Worm (Caenorhabditis elegans) whole organism, early embryonic: ENCODE data around the gene F32D8.15.
A peak's percentile ranks its signal among the peaks of the same experiment; 100 is the strongest.

Experiments used
- B0310.2 ChIP-seq: sonication (generic microtip); optimal IDR thresholded peaks from 2 replicates; lab custom pipeline; 2016; ENCODE audit warnings: mild to moderate bottlenecking, missing genetic modification characterization, missing compliant biosample characterization
- F13C5.2 ChIP-seq: sonication (generic microtip); optimal IDR thresholded peaks from 2 replicates; lab custom pipeline; 2017; ENCODE audit warnings: mild to moderate bottlenecking, missing genetic modification characterization, inconsistent platforms, missing compliant biosample characterization
- aly-1 ChIP-seq: sonication (generic microtip); optimal IDR thresholded peaks from 2 replicates; lab custom pipeline; 2016; ENCODE audit warnings: missing genetic modification characterization, missing compliant biosample characterization
- ama-1 ChIP-seq: fragments of 150-350 bp; optimal IDR thresholded peaks from 2 replicates; lab custom pipeline; 2014
- ceh-13 ChIP-seq: fragments of 200-800 bp; sonication (Bioruptor generic); optimal IDR thresholded peaks from 2 replicates; lab custom pipeline; 2018; ENCODE audit warnings: mild to moderate bottlenecking, missing genetic modification characterization, missing compliant biosample characterization
- ceh-36 ChIP-seq: sonication (generic microtip); optimal IDR thresholded peaks from 2 replicates; lab custom pipeline; 2016; ENCODE audit warnings: missing genetic modification characterization, inconsistent platforms, missing compliant biosample characterization
- ets-7 ChIP-seq: sonication (generic microtip); optimal IDR thresholded peaks from 2 replicates; lab custom pipeline; 2016; ENCODE audit warnings: missing genotype, missing genetic modification characterization, missing compliant biosample characterization
- flt-1 ChIP-seq: fragments of 200-800 bp; sonication (Bioruptor generic); IDR thresholded peaks from 2 replicates; pipeline ENCODE4 v1.3.6; 2022; ENCODE audit warnings: missing genetic modification characterization, missing compliant biosample characterization
- hmbx-1 ChIP-seq: sonication (generic microtip); optimal IDR thresholded peaks from 2 replicates; lab custom pipeline; 2016; ENCODE audit warnings: mild to moderate bottlenecking, missing genetic modification characterization, missing compliant biosample characterization
- hmg-4 ChIP-seq: fragments of 200-800 bp; sonication (Bioruptor generic); optimal IDR thresholded peaks from 2 replicates; lab custom pipeline; 2018; ENCODE audit warnings: mild to moderate bottlenecking, missing genetic modification characterization, missing compliant biosample characterization
- hnd-1 ChIP-seq: sonication (generic microtip); optimal IDR thresholded peaks from 2 replicates; lab custom pipeline; 2016; ENCODE audit warnings: missing genetic modification characterization, missing compliant biosample characterization
- pes-1 ChIP-seq: fragments of 200-800 bp; sonication (Bioruptor generic); IDR thresholded peaks from 2 replicates; pipeline ENCODE4 v1.3.6; 2022; ENCODE audit warnings: missing genetic modification reagents, missing genetic modification characterization, missing compliant biosample characterization
- scrt-1 ChIP-seq: fragments of 200-800 bp; sonication (Bioruptor generic); IDR thresholded peaks from 2 replicates; pipeline ENCODE4 v1.3.6; 2022; ENCODE audit warnings: missing genetic modification characterization, missing compliant biosample characterization
- sea-1 ChIP-seq: fragments of 200-800 bp; sonication (Bioruptor generic); conservative IDR thresholded peaks from 2 replicates; pipeline ENCODE4 v1.3.6; 2022; ENCODE audit warnings: missing genetic modification characterization, missing compliant biosample characterization
- tbx-11 ChIP-seq: fragments of 200-800 bp; sonication (Bioruptor generic); IDR thresholded peaks from 2 replicates; pipeline ENCODE4 v1.3.6; 2022; ENCODE audit warnings: missing genetic modification characterization, missing compliant biosample characterization
- tbx-37 ChIP-seq: fragments of 200-800 bp; sonication (Bioruptor generic); conservative IDR thresholded peaks from 2 replicates; pipeline ENCODE4 v1.3.6; 2022; ENCODE audit warnings: missing genetic modification reagents, missing genetic modification characterization, missing compliant biosample characterization
- tra-4 ChIP-seq: sonication (generic microtip); optimal IDR thresholded peaks from 2 replicates; lab custom pipeline; 2017; ENCODE audit warnings: missing genetic modification characterization, missing compliant biosample characterization

Gene F32D8.15

DNA sequence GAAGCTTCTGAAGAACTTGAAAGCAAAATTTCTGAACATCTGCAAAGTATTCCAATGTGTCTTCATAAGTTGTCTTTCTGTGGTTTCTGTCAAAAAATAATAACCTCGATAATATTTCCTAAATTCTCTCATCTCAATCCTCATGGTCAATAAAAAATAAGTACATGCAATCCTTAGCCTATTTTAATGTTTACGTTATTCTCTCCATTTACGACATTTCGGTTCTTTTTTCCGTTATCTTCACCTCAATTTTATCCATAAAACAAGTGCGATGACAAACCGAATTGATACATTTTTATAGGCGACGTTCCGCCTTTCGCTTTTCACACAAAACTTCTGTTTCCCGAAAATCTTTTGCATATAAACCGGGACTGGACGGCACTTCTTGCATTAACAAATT lies 45.7 kb downstream of the F32D8.15 start, which contains the start of gene col-153:
Gene col-153, plus strand, starts transcription at position 301 of the 400 bp plus-strand sequence.
- TF ChIP-seq sea-1 (GFP tag; lab: Robert Waterston, UW) (no peak), flt-1 (GFP tag; lab: Robert Waterston, UW) (no peak), hnd-1 (no peak), tbx-11 (GFP tag; lab: Robert Waterston, UW) (no peak), F13C5.2 (tag; lab: Kevin White, UChicago) (no peak), B0310.2 (tag; lab: Kevin White, UChicago) (no peak), ets-7 (tag; lab: Kevin White, UChicago) (no peak), ama-1 (lab: Kevin White, UChicago) (no peak), tbx-37 (no peak), scrt-1 (GFP tag; lab: Robert Waterston, UW) (no peak), hmg-4 (GFP tag; lab: Kevin White, UChicago) (no peak)

DNA sequence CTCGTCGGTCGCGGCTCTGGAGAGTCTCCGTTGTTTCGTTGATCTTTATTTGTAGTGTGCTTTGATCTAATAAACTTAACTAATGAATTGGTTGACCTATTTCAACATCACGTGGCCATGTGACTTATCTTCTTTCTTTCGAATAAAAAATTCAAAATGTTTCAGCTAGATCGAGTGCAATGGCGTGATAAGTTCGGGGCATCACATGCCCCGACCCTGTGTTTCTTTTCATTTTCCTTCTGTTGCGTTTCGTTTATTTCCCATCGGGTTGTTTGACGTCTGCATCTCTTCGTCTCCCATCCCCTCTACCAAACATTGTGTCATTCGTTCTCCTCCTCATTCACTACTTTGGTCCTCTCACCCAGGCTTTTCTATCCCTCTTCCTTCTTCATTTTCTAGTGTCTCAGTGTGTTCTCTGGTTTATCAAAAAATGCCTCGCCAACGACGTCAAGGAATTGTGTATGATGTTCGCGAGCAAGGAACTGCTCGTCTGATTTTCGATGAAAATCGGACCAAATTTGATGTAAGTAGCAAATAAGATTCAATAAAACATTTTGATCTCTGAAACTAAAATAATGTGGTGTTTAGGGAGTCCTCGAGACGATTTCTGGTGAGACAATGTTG lies 47.9 kb downstream of the F32D8.15 start, which contains the start of gene F17C11.4:
Gene F17C11.4, plus strand, starts transcription at position 206 of the 624 bp plus-strand sequence.
- no peak for TF ChIP-seq ceh-36 (tag; lab: Kevin White, UChicago)
- TF ChIP-seq tbx-37: peak; percentile 17; the same call in 1 of the 2 replicates
- TF ChIP-seq flt-1 (GFP tag; lab: Robert Waterston, UW): no peak
- TF ChIP-seq hnd-1: no peak
- no peak for TF ChIP-seq hmg-4 (GFP tag; lab: Kevin White, UChicago)
- no peak for TF ChIP-seq scrt-1 (GFP tag; lab: Robert Waterston, UW)
- TF ChIP-seq sea-1 (GFP tag; lab: Robert Waterston, UW): 0 out of 2 replicates have a peak, but pooled peaks have one; percentile 6
- TF ChIP-seq tra-4 (tag; lab: Kevin White, UChicago): no peak

DNA sequence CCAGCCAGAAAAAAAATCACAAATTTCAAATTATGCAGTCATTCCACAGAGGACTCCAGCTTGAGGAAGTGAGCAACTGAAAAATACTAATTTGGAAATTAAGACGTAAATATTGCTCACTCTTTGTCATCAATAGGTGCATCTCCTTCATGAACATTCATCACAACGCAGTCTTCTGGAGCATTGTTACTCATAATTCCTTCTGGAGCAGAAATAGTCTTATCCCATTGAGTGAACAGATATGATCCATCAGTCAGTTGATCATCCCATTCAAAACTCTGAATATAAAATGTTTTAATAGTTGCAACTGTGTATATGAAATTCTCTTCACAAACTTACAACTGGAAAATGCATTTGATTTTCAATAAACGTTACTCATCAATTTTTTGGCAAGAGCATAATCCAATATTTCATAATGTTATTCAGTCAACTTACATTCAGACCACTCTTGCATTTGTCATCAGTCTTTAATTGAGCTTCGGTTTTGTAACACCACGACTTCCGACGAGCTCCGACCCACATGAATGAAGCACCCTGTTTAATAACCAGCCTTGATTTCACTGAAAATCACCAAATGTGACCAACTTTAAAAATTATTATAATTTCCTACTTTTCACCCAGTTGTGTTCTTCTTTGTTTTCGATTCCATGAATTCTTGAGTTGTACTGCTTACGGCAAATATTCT lies 49.8 kb downstream of the F32D8.15 start:
- TF ChIP-seq ets-7 (tag; lab: Kevin White, UChicago): no peak

DNA sequence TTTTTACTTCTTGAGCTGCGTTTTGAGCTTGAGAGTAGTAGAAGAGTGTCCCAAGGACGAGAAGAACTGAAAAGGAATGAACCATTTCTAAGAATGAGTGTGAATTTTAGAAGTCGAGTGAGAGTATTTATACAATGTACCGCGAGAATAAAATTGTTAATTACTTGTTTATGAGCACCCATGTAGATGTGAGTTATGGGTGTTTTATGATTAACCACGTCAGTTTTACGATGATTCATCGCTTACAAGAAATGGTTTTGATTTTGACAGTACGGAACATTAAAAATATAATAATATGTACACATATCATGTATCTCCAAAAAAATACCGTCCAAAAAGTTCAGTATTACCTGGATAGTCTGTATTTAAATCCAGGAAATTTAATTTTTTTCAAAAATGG lies 50.5 kb downstream of the F32D8.15 start, which contains the start of gene clec-221:
Gene clec-221, minus strand, starts transcription at position 101 of the 400 bp plus-strand sequence.
- TF ChIP-seq hmbx-1 (tag; lab: Kevin White, UChicago) (no peak), hmg-4 (GFP tag; lab: Kevin White, UChicago) (no peak), tbx-37 (no peak), ets-7 (tag; lab: Kevin White, UChicago) (no peak), ama-1 (lab: Kevin White, UChicago) (no peak), pes-1 (GFP tag; lab: Robert Waterston, UW) (no peak), flt-1 (GFP tag; lab: Robert Waterston, UW) (no peak), aly-1 (no peak), hnd-1 (no peak), tbx-11 (GFP tag; lab: Robert Waterston, UW) (no peak), sea-1 (GFP tag; lab: Robert Waterston, UW) (no peak), F13C5.2 (tag; lab: Kevin White, UChicago) (no peak), tra-4 (tag; lab: Kevin White, UChicago) (no peak), scrt-1 (GFP tag; lab: Robert Waterston, UW) (no peak), ceh-13 (GFP tag; lab: Kevin White, UChicago) (no peak)

DNA sequence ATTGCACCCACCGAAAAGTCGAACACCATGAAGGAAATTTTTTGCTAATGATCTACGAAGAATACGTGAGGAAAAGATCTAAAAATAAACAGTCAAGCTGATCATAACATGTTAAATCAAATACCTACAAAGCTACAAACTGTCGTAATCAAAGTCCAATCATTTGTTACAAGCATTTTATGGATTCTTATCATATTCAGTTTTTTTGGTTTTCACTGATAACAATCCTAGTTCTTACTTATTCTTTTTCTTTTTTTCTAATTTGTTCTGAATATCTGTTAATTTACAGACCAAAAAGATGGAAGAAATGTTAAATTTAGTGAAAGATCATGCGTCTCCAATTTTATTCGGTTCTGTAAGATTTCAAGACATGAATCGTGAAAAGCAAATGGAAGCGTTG lies 51.0 kb downstream of the F32D8.15 start, which contains the start of gene F17C11.6:
Gene F17C11.6, plus strand, starts transcription at position 290 of the 400 bp plus-strand sequence.
- TF ChIP-seq scrt-1 (GFP tag; lab: Robert Waterston, UW) (no peak), ceh-13 (GFP tag; lab: Kevin White, UChicago) (no peak), hmbx-1 (tag; lab: Kevin White, UChicago) (no peak), tbx-37 (no peak), sea-1 (GFP tag; lab: Robert Waterston, UW) (no peak), B0310.2 (tag; lab: Kevin White, UChicago) (no peak), aly-1 (no peak), tbx-11 (GFP tag; lab: Robert Waterston, UW) (no peak), ets-7 (tag; lab: Kevin White, UChicago) (no peak), ceh-36 (tag; lab: Kevin White, UChicago) (no peak), flt-1 (GFP tag; lab: Robert Waterston, UW) (no peak), hmg-4 (GFP tag; lab: Kevin White, UChicago) (no peak), hnd-1 (no peak), F13C5.2 (tag; lab: Kevin White, UChicago) (no peak)

DNA sequence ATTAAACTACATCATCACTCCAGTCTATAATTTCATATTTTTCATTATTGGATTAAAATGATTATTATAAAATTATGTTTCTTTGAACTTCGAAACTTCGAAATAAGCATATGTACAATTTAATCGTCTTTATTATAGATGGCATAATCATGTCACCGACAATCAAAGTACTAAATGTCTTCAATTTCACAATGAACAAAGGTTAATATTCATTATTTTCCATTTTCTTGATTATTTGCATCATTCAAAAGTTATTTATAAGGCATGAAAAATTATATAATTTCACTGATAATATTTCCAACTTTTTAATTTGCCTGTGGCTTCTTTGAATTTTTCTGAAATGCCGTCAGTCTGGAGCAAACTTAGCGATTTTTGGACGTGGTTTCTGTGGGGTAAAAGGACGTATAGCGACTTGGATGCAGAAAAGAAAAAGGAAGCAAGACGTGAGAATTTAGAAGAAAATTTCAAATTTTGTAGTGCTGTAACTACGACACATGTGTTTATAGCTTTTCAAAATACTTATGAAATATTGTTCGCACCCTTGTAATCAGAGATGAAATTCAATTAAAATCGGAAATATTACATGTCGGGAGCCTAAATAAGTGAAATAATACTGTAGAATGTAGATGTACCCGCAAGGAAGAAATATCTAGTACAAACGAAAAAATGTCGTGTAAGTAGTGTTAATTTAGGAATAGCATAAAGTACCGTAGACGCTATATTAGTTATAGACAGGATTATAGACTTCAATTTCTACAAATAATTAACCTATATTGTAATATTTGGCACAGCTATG lies 52.0 kb downstream of the F32D8.15 start, which contains the start of gene F17C11.13:
Gene F17C11.13, plus strand, starts transcription at position 243 of the 796 bp plus-strand sequence.
- TF ChIP-seq ceh-36 (tag; lab: Kevin White, UChicago) (no peak), flt-1 (GFP tag; lab: Robert Waterston, UW) (no peak), scrt-1 (GFP tag; lab: Robert Waterston, UW) (no peak), tbx-11 (GFP tag; lab: Robert Waterston, UW) (no peak)
